Fruit fly (Drosophila melanogaster) whole organism, prepupa: Measurements from ENCODE around the gene CG5235.

Experiments
- CG31627 ChIP-seq: fragments of 200-800 bp; sonication (Bioruptor generic); optimal IDR thresholded peaks from 3 replicates; lab custom pipeline; 2016; ENCODE audit warnings: missing biosample characterization, missing genetic modification characterization
- CG32006 ChIP-seq: fragments of 200-800 bp; sonication (Bioruptor generic); optimal IDR thresholded peaks from 3 replicates; lab custom pipeline; 2017; ENCODE audit warnings: missing biosample characterization, mild to moderate bottlenecking, missing genetic modification characterization
- CG3919 ChIP-seq: fragments of 200-800 bp; sonication (Bioruptor generic); optimal IDR thresholded peaks from 3 replicates; lab custom pipeline; 2016; ENCODE audit warnings: missing biosample characterization, missing genetic modification characterization
- CG6276 ChIP-seq: fragments of 200-800 bp; sonication (Bioruptor generic); optimal IDR thresholded peaks from 2 replicates; lab custom pipeline; 2017; ENCODE audit warnings: missing biosample characterization, mild to moderate bottlenecking, missing genetic modification characterization
- achi ChIP-seq: fragments of 200-800 bp; sonication (Bioruptor generic); optimal IDR thresholded peaks from 3 replicates; lab custom pipeline; 2016; ENCODE audit warnings: missing biosample characterization, missing genetic modification characterization
- acj6 ChIP-seq: fragments of 200-800 bp; sonication (Bioruptor generic); optimal IDR thresholded peaks from 3 replicates; lab custom pipeline; 2016; ENCODE audit warnings: missing biosample characterization, missing genetic modification characterization
- salr ChIP-seq, 2 experiments: fragments of 200-800 bp; sonication (Bioruptor generic); optimal IDR thresholded peaks; 3 replicates each; lab custom pipeline; 2016 to 2018; ENCODE audit warnings: missing biosample characterization in 2 of 2, missing genetic modification characterization in 2 of 2, mild to moderate bottlenecking in 1 of 2

DNA sequence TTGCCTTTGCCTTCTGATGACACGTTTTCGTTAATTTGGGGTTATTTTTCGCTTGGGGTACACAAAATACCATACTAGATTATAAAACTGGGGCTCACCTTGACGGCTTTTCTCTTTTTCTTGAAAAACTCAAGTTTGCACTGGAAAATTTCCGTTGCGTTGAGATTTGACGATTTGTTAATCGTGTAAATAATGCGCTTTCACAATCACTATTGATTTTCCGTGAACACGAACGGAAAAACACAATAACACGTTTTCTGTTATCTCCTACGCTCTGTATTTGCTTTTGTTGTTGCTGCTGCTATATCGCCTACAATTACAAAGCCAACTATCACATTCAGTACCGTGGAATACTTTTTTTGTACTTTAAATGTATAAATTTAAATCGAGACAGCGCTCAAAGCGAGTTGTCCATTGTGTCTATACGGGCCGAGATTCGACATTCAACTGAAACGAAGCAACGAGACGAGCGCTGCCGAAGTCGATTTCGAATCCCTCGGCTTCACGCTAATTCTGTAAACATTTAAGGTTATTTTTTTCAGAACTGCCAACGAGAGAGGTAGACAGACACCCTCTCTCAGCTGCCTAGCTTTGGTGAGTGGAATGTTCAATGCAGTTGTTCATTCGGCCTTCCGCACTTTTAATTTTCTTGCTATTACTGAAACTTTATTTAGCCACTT lies 43.7 kb downstream of the CG5235 start:
- TF ChIP-seq CG6276 (GFP tag; lab: Kevin White, UChicago) (no peak), acj6 (no peak), CG31627 (GFP tag; lab: Kevin White, UChicago) (no peak), salr (GFP tag; optimal IDR thresholded peaks at IDR 0.05; lab: Kevin White, UChicago) (no peak), CG32006 (GFP tag; lab: Kevin White, UChicago) (no peak), CG3919 (peak; percentile 34), achi (GFP tag; lab: Kevin White, UChicago) (no peak)
